Worm (Caenorhabditis elegans) whole organism, mixed stage, embryonic: ENCODE results near the gene T24C12.1.

ENCODE experiments used
- M03D4.4 ChIP-seq: sonication (generic microtip); optimal IDR thresholded peaks from 2 replicates; lab custom pipeline; 2017; ENCODE audit warnings: mild to moderate bottlenecking, missing genetic modification characterization, missing compliant biosample characterization
- bed-3 ChIP-seq: fragments of 200-800 bp; sonication (Bioruptor generic); optimal IDR thresholded peaks from 3 replicates; lab custom pipeline; 2018; ENCODE audit warnings: mild to moderate bottlenecking, missing genetic modification characterization, moderate library complexity, missing compliant biosample characterization
- blmp-1 ChIP-seq: fragments of 150-350 bp; optimal IDR thresholded peaks from 2 replicates; lab custom pipeline; 2014; ENCODE audit warnings: missing biosample characterization, missing genetic modification characterization
- ceh-39 ChIP-seq: fragments of 150-350 bp; optimal IDR thresholded peaks from 2 replicates; lab custom pipeline; 2014; ENCODE audit warnings: missing biosample characterization, missing genetic modification characterization
- ceh-43 ChIP-seq: fragments of 200-800 bp; sonication (Bioruptor generic); optimal IDR thresholded peaks from 2 replicates; lab custom pipeline; 2018; ENCODE audit warnings: mild to moderate bottlenecking, missing genetic modification characterization, moderate library complexity, missing compliant biosample characterization
- ceh-83 ChIP-seq: fragments of 200-800 bp; sonication (Bioruptor generic); optimal IDR thresholded peaks from 2 replicates; lab custom pipeline; 2018; ENCODE audit warnings: mild to moderate bottlenecking, missing genetic modification characterization, missing compliant biosample characterization
- ces-1 ChIP-seq: fragments of 150-350 bp; optimal IDR thresholded peaks from 2 replicates; lab custom pipeline; 2014; ENCODE audit warnings: missing biosample characterization, missing genetic modification reagents, missing genetic modification characterization
- cnd-1 ChIP-seq: fragments of 200-800 bp; sonication (Bioruptor generic); optimal IDR thresholded peaks from 2 replicates; lab custom pipeline; 2018; ENCODE audit warnings: mild to moderate bottlenecking, missing genetic modification characterization, missing compliant biosample characterization
- drap-1 ChIP-seq: fragments of 200-800 bp; sonication (Bioruptor generic); optimal IDR thresholded peaks from 3 replicates; lab custom pipeline; 2018; ENCODE audit warnings: mild to moderate bottlenecking, missing genetic modification characterization, missing compliant biosample characterization
- elt-1 ChIP-seq: sonication (generic microtip); optimal IDR thresholded peaks from 2 replicates; lab custom pipeline; 2017; ENCODE audit warnings: missing genetic modification characterization, mild to moderate bottlenecking, missing compliant biosample characterization, antibody characterized with exemption, moderate library complexity, borderline replicate concordance; ENCODE audit not compliant: insufficient read depth
- elt-3 ChIP-seq: fragments of 150-350 bp; optimal IDR thresholded peaks from 2 replicates; lab custom pipeline; 2014; ENCODE audit warnings: missing biosample characterization, missing genetic modification characterization
- flh-1 ChIP-seq: fragments of 200-800 bp; sonication (Bioruptor generic); optimal IDR thresholded peaks from 2 replicates; lab custom pipeline; 2018; ENCODE audit warnings: mild to moderate bottlenecking, missing genetic modification characterization, moderate library complexity, missing compliant biosample characterization
- ham-2 ChIP-seq: fragments of 200-800 bp; sonication (Bioruptor generic); optimal IDR thresholded peaks from 2 replicates; lab custom pipeline; 2018; ENCODE audit warnings: mild to moderate bottlenecking, missing genetic modification characterization, missing compliant biosample characterization
- hlh-1 ChIP-seq: fragments of 150-350 bp; optimal IDR thresholded peaks from 2 replicates; lab custom pipeline; 2014; ENCODE audit warnings: missing biosample characterization, missing genetic modification reagents, missing genetic modification characterization
- lin-13 ChIP-seq: fragments of 150-350 bp; optimal IDR thresholded peaks from 2 replicates; lab custom pipeline; 2014; ENCODE audit warnings: missing biosample characterization, missing genetic modification characterization
- lin-32 ChIP-seq: fragments of 200-800 bp; sonication (Bioruptor generic); optimal IDR thresholded peaks from 2 replicates; lab custom pipeline; 2018; ENCODE audit warnings: mild to moderate bottlenecking, missing genetic modification characterization, missing compliant biosample characterization
- lsy-2 ChIP-seq: fragments of 150-350 bp; optimal IDR thresholded peaks from 2 replicates; lab custom pipeline; 2014; ENCODE audit warnings: missing biosample characterization, missing genetic modification characterization
- mab-5 ChIP-seq: fragments of 150-350 bp; optimal IDR thresholded peaks from 2 replicates; lab custom pipeline; 2014; ENCODE audit warnings: missing biosample characterization, missing genetic modification characterization
- mep-1 ChIP-seq: fragments of 150-350 bp; optimal IDR thresholded peaks from 2 replicates; lab custom pipeline; 2017; ENCODE audit warnings: missing biosample characterization, missing genetic modification reagents, missing genetic modification characterization, inconsistent platforms
- mls-2 ChIP-seq: sonication (generic microtip); optimal IDR thresholded peaks from 2 replicates; lab custom pipeline; 2016; ENCODE audit warnings: mild to moderate bottlenecking, missing genetic modification characterization, moderate library complexity, missing compliant biosample characterization
- nhr-2 ChIP-seq: fragments of 150-350 bp; optimal IDR thresholded peaks from 2 replicates; lab custom pipeline; 2014; ENCODE audit warnings: missing biosample characterization, missing genetic modification characterization
- nhr-237 ChIP-seq: fragments of 150-350 bp; optimal IDR thresholded peaks from 2 replicates; lab custom pipeline; 2014; ENCODE audit warnings: missing biosample characterization, missing genetic modification characterization
- nhr-28 ChIP-seq: fragments of 150-350 bp; optimal IDR thresholded peaks from 2 replicates; lab custom pipeline; 2014; ENCODE audit warnings: missing biosample characterization, missing genetic modification characterization
- nhr-76 ChIP-seq: sonication (generic microtip); optimal IDR thresholded peaks from 2 replicates; lab custom pipeline; 2017; ENCODE audit warnings: missing biosample characterization, missing genetic modification characterization
- pha-4 ChIP-seq: fragments of 150-350 bp; optimal IDR thresholded peaks from 2 replicates; lab custom pipeline; 2018; ENCODE audit warnings: missing biosample characterization, missing genetic modification reagents, missing genetic modification characterization
- sem-2 ChIP-seq: fragments of 200-800 bp; sonication (Bioruptor generic); optimal IDR thresholded peaks from 2 replicates; lab custom pipeline; 2018; ENCODE audit warnings: mild to moderate bottlenecking, missing genetic modification characterization, missing compliant biosample characterization
- snpc-4 ChIP-seq: fragments of 150-350 bp; optimal IDR thresholded peaks from 2 replicates; lab custom pipeline; 2014; ENCODE audit warnings: missing biosample characterization, missing genetic modification characterization
- sptf-1 ChIP-seq: sonication (generic microtip); optimal IDR thresholded peaks from 2 replicates; lab custom pipeline; 2017; ENCODE audit warnings: mild to moderate bottlenecking, missing genetic modification characterization, moderate library complexity, missing compliant biosample characterization
- tbx-8 ChIP-seq: fragments of 200-800 bp; sonication (Bioruptor generic); optimal IDR thresholded peaks from 2 replicates; lab custom pipeline; 2018; ENCODE audit warnings: mild to moderate bottlenecking, missing genetic modification characterization, moderate library complexity, missing compliant biosample characterization
- unc-120 ChIP-seq: sonication (generic microtip); optimal IDR thresholded peaks from 2 replicates; lab custom pipeline; 2017; ENCODE audit warnings: missing genetic modification characterization, missing compliant biosample characterization; ENCODE audit not compliant: poor library complexity, severe bottlenecking
- unc-39 ChIP-seq: fragments of 150-350 bp; optimal IDR thresholded peaks from 2 replicates; lab custom pipeline; 2014; ENCODE audit warnings: missing biosample characterization, missing genetic modification characterization
- unc-62 ChIP-seq: fragments of 150-350 bp; optimal IDR thresholded peaks from 2 replicates; lab custom pipeline; 2014; ENCODE audit warnings: missing biosample characterization, missing genetic modification reagents, missing genetic modification characterization
- zip-8 ChIP-seq: fragments of 150-350 bp; optimal IDR thresholded peaks from 2 replicates; lab custom pipeline; 2014; ENCODE audit warnings: missing biosample characterization, missing genetic modification characterization
- ztf-11 ChIP-seq: fragments of 150-350 bp; optimal IDR thresholded peaks from 2 replicates; lab custom pipeline; 2014; ENCODE audit warnings: missing biosample characterization, missing genetic modification characterization

Gene T24C12.1

ce11 chrX:2216662-2217061 lies 17.4 kb downstream of the T24C12.1 start:
- TF ChIP-seq tbx-8 (GFP tag; lab: Kevin White, UChicago): no peak
- no peak for TF ChIP-seq unc-120 (tag; lab: Kevin White, UChicago)
- TF ChIP-seq ceh-39 (tag; lab: Kevin White, UChicago): no peak
- no peak for TF ChIP-seq ces-1 (GFP tag; lab: Kevin White, UChicago)
- no peak for TF ChIP-seq snpc-4 (tag; lab: Kevin White, UChicago)
- peak; percentile 84 for TF ChIP-seq ham-2 (GFP tag; lab: Kevin White, UChicago)
- no peak for TF ChIP-seq lin-13 (tag; lab: Kevin White, UChicago)
- TF ChIP-seq mls-2: peak; percentile 48
- TF ChIP-seq bed-3: no peak
- TF ChIP-seq M03D4.4: peak; percentile 3
- peak; percentile 67 for TF ChIP-seq sptf-1 (tag; lab: Kevin White, UChicago)
- no peak for TF ChIP-seq lin-32 (GFP tag; lab: Kevin White, UChicago)
- TF ChIP-seq pha-4 (tag; lab: Kevin White, UChicago): no peak
- no peak for TF ChIP-seq sem-2 (GFP tag; lab: Kevin White, UChicago)

ce11 chrX:2219006-2219405 lies 19.8 kb downstream of the T24C12.1 start:
- TF ChIP-seq ham-2 (GFP tag; lab: Kevin White, UChicago) (no peak), tbx-8 (GFP tag; lab: Kevin White, UChicago) (no peak), lin-32 (GFP tag; lab: Kevin White, UChicago) (peak; percentile 45), elt-3 (tag; lab: Kevin White, UChicago) (no peak), blmp-1 (tag; lab: Kevin White, UChicago) (peak; percentile 52)

- no peak for TF ChIP-seq ces-1 (GFP tag; lab: Kevin White, UChicago)
- no peak for TF ChIP-seq unc-120 (tag; lab: Kevin White, UChicago)
- TF ChIP-seq, all 35 proteins: peak for 0
These were observed 20.2 kb downstream of the T24C12.1 start for ce11 chrX:2219453-2219852.

- TF ChIP-seq unc-120 (tag; lab: Kevin White, UChicago) (no peak), lin-13 (tag; lab: Kevin White, UChicago) (no peak), cnd-1 (tag; lab: Kevin White, UChicago) (no peak), nhr-28 (no peak), sptf-1 (tag; lab: Kevin White, UChicago) (no peak), ztf-11 (tag; lab: Kevin White, UChicago) (no peak), flh-1 (GFP tag; lab: Kevin White, UChicago) (no peak), bed-3 (no peak), unc-62 (GFP tag; lab: Kevin White, UChicago) (no peak), snpc-4 (tag; lab: Kevin White, UChicago) (no peak), M03D4.4 (no peak), nhr-2 (no peak), sem-2 (GFP tag; lab: Kevin White, UChicago) (no peak), nhr-237 (no peak), elt-1 (tag; lab: Kevin White, UChicago) (no peak), unc-39 (no peak), mls-2 (no peak), nhr-76 (tag; lab: Kevin White, UChicago) (no peak), elt-3 (tag; lab: Kevin White, UChicago) (no peak), mab-5 (tag; lab: Kevin White, UChicago) (no peak)
These were observed 21.6 kb downstream of the T24C12.1 start, which contains the start of gene hex-1 for ce11 chrX:2220850-2221249. Gene hex-1 (plus strand): TSS chrX:2221150.

- peak; percentile 69 for TF ChIP-seq sem-2 (GFP tag; lab: Kevin White, UChicago)
- peak; percentile 38 for TF ChIP-seq nhr-237
- no peak for TF ChIP-seq unc-39
- TF ChIP-seq blmp-1 (tag; lab: Kevin White, UChicago): no peak
- TF ChIP-seq ces-1 (GFP tag; lab: Kevin White, UChicago): peak; percentile 30
- TF ChIP-seq mls-2: peak; percentile 84
- TF ChIP-seq lsy-2 (tag; lab: Kevin White, UChicago): peak; percentile 18
- peak; percentile 73 for TF ChIP-seq ham-2 (GFP tag; lab: Kevin White, UChicago)
- no peak for TF ChIP-seq snpc-4 (tag; lab: Kevin White, UChicago)
- no peak for TF ChIP-seq elt-3 (tag; lab: Kevin White, UChicago)
- TF ChIP-seq unc-62 (GFP tag; lab: Kevin White, UChicago): peak; percentile 25
- TF ChIP-seq nhr-28: peak; percentile 0
- peak; percentile 95 for TF ChIP-seq lin-32 (GFP tag; lab: Kevin White, UChicago)
- no peak for TF ChIP-seq lin-13 (tag; lab: Kevin White, UChicago)
- peak; percentile 84 for TF ChIP-seq drap-1
- TF ChIP-seq M03D4.4: peak; percentile 83
- peak; percentile 73 for TF ChIP-seq unc-120 (tag; lab: Kevin White, UChicago)
- peak; percentile 26 for TF ChIP-seq hlh-1 (tag; lab: Kevin White, UChicago)
- no peak for TF ChIP-seq elt-1 (tag; lab: Kevin White, UChicago)
- TF ChIP-seq ceh-83 (GFP tag; lab: Kevin White, UChicago): peak; percentile 86
- TF ChIP-seq zip-8 (tag; lab: Kevin White, UChicago): peak; percentile 20
- peak; percentile 67 for TF ChIP-seq flh-1 (GFP tag; lab: Kevin White, UChicago)
- peak; percentile 92 for TF ChIP-seq sptf-1 (tag; lab: Kevin White, UChicago)
- peak; percentile 55 for TF ChIP-seq ztf-11 (tag; lab: Kevin White, UChicago)
- peak; percentile 72 for TF ChIP-seq ceh-43 (GFP tag; lab: Kevin White, UChicago)
- TF ChIP-seq pha-4 (tag; lab: Kevin White, UChicago): no peak
- TF ChIP-seq nhr-76 (tag; lab: Kevin White, UChicago): no peak
- TF ChIP-seq ceh-39 (tag; lab: Kevin White, UChicago): no peak
- peak; percentile 94 for TF ChIP-seq nhr-2
- TF ChIP-seq cnd-1 (tag; lab: Kevin White, UChicago): peak; percentile 80
- TF ChIP-seq mep-1: peak; percentile 64
- peak; percentile 71 for TF ChIP-seq bed-3
These were observed 27.7 kb downstream of the T24C12.1 start for ce11 chrX:2226875-2227355.
